Worm (Caenorhabditis elegans) whole organism, L2 larva: Measurements from ENCODE around the gene sluh-7.

Experiments used
- F13H6.1 ChIP-seq: sonication (generic microtip); optimal IDR thresholded peaks from 2 replicates; lab custom pipeline; 2016; ENCODE audit warnings: missing genetic modification characterization, missing compliant biosample characterization
- aly-2 ChIP-seq: fragments of 150-350 bp; optimal IDR thresholded peaks from 2 replicates; lab custom pipeline; 2014; ENCODE audit warnings: missing biosample characterization, missing genetic modification characterization
- dmd-4 ChIP-seq: sonication (generic microtip); optimal IDR thresholded peaks from 2 replicates; lab custom pipeline; 2017; ENCODE audit warnings: missing biosample characterization, missing genetic modification characterization
- egl-27 ChIP-seq: sonication (generic microtip); optimal IDR thresholded peaks from 3 replicates; lab custom pipeline; 2017; ENCODE audit warnings: missing biosample characterization, missing genetic modification reagents, missing genetic modification characterization
- elt-3 ChIP-seq: sonication (generic microtip); optimal IDR thresholded peaks from 2 replicates; lab custom pipeline; 2017; ENCODE audit warnings: missing biosample characterization, missing genetic modification characterization
- lin-13 ChIP-seq: fragments of 150-350 bp; optimal IDR thresholded peaks from 2 replicates; lab custom pipeline; 2014; ENCODE audit warnings: missing biosample characterization, missing genetic modification reagents, missing genetic modification characterization
- nhr-12 ChIP-seq: fragments of 150-350 bp; optimal IDR thresholded peaks from 2 replicates; lab custom pipeline; 2014; ENCODE audit warnings: missing biosample characterization, missing genetic modification characterization
- nhr-237 ChIP-seq: fragments of 150-350 bp; optimal IDR thresholded peaks from 2 replicates; lab custom pipeline; 2014; ENCODE audit warnings: missing biosample characterization, missing genetic modification characterization
- nhr-77 ChIP-seq: fragments of 150-350 bp; optimal IDR thresholded peaks from 2 replicates; lab custom pipeline; 2014; ENCODE audit warnings: missing biosample characterization, missing genetic modification characterization
- skn-1 ChIP-seq: sonication (generic microtip); optimal IDR thresholded peaks from 2 replicates; lab custom pipeline; 2017; ENCODE audit warnings: missing biosample characterization, missing genetic modification characterization
- snpc-4 ChIP-seq: fragments of 150-350 bp; optimal IDR thresholded peaks from 2 replicates; lab custom pipeline; 2014; ENCODE audit warnings: missing biosample characterization, missing genetic modification characterization
- unc-39 ChIP-seq: fragments of 150-350 bp; optimal IDR thresholded peaks from 2 replicates; lab custom pipeline; 2014; ENCODE audit warnings: missing biosample characterization, missing genetic modification characterization

ce11 chrV:10333843-10334242 is 21.8 kb downstream of the sluh-7 start:
- TF ChIP-seq unc-39 (tag; lab: Kevin White, UChicago), result no peak
- TF ChIP-seq nhr-77, result no peak
- no peak for TF ChIP-seq dmd-4 (tag; lab: Kevin White, UChicago)
- TF ChIP-seq elt-3 (tag; lab: Kevin White, UChicago), result no peak
- no peak for TF ChIP-seq nhr-237
- TF ChIP-seq nhr-12 (tag; lab: Kevin White, UChicago), result no peak
- no peak for TF ChIP-seq egl-27 (tag; lab: Kevin White, UChicago)
- TF ChIP-seq skn-1, result no peak
- no peak for TF ChIP-seq aly-2
- no peak for TF ChIP-seq F13H6.1 (tag; lab: Kevin White, UChicago)
- no peak for TF ChIP-seq snpc-4 (tag; lab: Kevin White, UChicago)
- no peak for TF ChIP-seq lin-13
